Fruit fly (Drosophila melanogaster): ENCODE measurements around the gene Cpr65Av.
"Not testable (repeated sequence)": the region's sequence is repeated elsewhere in the genome, so short reads cannot be mapped to it uniquely, and the experiment has no call there.

DNA sequence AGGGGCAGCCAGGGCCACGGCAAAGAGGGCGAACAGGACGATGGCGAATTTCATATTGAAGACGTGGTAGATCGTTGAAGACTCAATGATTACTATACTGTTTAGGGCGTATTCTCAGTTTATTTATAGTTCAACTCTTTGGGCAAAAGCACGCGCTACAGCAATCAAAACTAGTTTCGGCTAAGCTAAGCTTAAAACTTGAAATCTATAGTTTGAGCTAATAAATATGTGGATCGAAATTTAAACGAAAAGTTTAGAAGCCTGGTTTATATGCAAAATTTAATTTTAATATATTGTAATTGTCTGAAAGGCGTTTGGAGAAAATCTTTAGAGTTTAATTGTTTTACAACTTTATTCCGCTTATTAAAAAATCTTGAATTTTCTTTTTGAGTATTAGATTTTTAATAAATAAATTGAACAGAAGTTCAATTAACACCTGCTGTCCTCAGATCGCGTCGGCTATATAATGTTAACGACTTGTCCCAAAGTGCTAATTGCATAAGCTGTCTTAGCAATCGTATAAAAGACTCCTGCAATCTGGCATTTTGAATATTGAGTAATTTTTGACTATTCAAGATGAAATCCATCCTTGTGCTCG is 11.1 kb upstream of the Cpr65Av start, which contains the start of the genes Cpr65Ax2 and Lcp65Aa:
- TF ChIP-seq EcR (GFP tag; optimal IDR thresholded peaks at IDR 0.05); pan (optimal IDR thresholded peaks at IDR 0.05): not testable (repeated sequence)
